Worm (Caenorhabditis elegans) whole organism, young adult: Measurements from ENCODE around the gene T05A7.7.

Source experiments
- B0019.2 ChIP-seq: fragments of 200-800 bp; sonication (Bioruptor generic); conservative IDR thresholded peaks from 2 replicates; pipeline ENCODE4 v1.3.6; 2022; ENCODE audit warnings: missing genetic modification reagents, missing genetic modification characterization, missing compliant biosample characterization
- B0261.1 ChIP-seq: sonication (generic microtip); optimal IDR thresholded peaks from 2 replicates; lab custom pipeline; 2016; ENCODE audit warnings: mild to moderate bottlenecking, missing genetic modification characterization, moderate library complexity, missing compliant biosample characterization
- B0336.3 ChIP-seq: fragments of 200-800 bp; sonication (Bioruptor generic); IDR thresholded peaks from 2 replicates; pipeline ENCODE4 v1.3.6; 2022; ENCODE audit warnings: missing genetic modification characterization, missing compliant biosample characterization
- F39B2.1 ChIP-seq: fragments of 200-800 bp; sonication (Bioruptor generic); IDR thresholded peaks from 2 replicates; pipeline ENCODE4 v1.3.6; 2022; ENCODE audit warnings: missing genetic modification reagents, missing genetic modification characterization, missing compliant biosample characterization
- F57A8.1 ChIP-seq: fragments of 200-800 bp; sonication (Bioruptor generic); optimal IDR thresholded peaks from 2 replicates; lab custom pipeline; 2018; ENCODE audit warnings: mild to moderate bottlenecking, missing genetic modification characterization, moderate library complexity, missing compliant biosample characterization
- T07F8.4 ChIP-seq: sonication (generic microtip); optimal IDR thresholded peaks from 2 replicates; lab custom pipeline; 2016; ENCODE audit warnings: mild to moderate bottlenecking, missing genetic modification characterization, moderate library complexity, missing compliant biosample characterization
- T26A5.8 ChIP-seq: sonication (generic microtip); optimal IDR thresholded peaks from 2 replicates; lab custom pipeline; 2016; ENCODE audit warnings: missing genetic modification characterization, missing compliant biosample characterization
- Y79H2A.3 ChIP-seq: fragments of 200-800 bp; sonication (Bioruptor generic); conservative IDR thresholded peaks from 2 replicates; pipeline ENCODE4 v1.3.6; 2022; ENCODE audit warnings: missing genetic modification reagents, missing genetic modification characterization, missing compliant biosample characterization
- Y95B8A.8 ChIP-seq: fragments of 200-800 bp; sonication (Bioruptor generic); IDR thresholded peaks from 2 replicates; pipeline ENCODE4 v1.3.6; 2022; ENCODE audit warnings: missing genetic modification reagents, missing genetic modification characterization, missing compliant biosample characterization
- ama-1 ChIP-seq, 3 experiments: fragments of 150-350 bp in 1 of 3; sonication (generic microtip) in 2 of 3; optimal IDR thresholded peaks; 2 replicates each; lab custom pipeline; 2014 to 2018; ENCODE audit warnings: missing biosample characterization in 2 of 3, missing genetic modification characterization in 2 of 3, missing genetic modification reagents in 2 of 3
- attf-5 ChIP-seq: fragments of 200-800 bp; sonication (Bioruptor generic); optimal IDR thresholded peaks from 2 replicates; lab custom pipeline; 2018; ENCODE audit warnings: mild to moderate bottlenecking, missing genetic modification characterization, missing compliant biosample characterization
- ccch-3 ChIP-seq: fragments of 200-800 bp; sonication (Bioruptor generic); optimal IDR thresholded peaks from 2 replicates; lab custom pipeline; 2018; ENCODE audit warnings: mild to moderate bottlenecking, missing genetic modification characterization, missing compliant biosample characterization
- cebp-1 ChIP-seq, 2 experiments: fragments of 200-800 bp in 1 of 2; sonication (Bioruptor generic) in 1 of 2; sonication (generic microtip) in 1 of 2; IDR thresholded peaks in 1 of 2; optimal IDR thresholded peaks in 1 of 2; 2 replicates each; pipeline versions ENCODE4 v1.3.6 to Lab custom; 2017 to 2022; ENCODE audit warnings: missing compliant biosample characterization in 2 of 2, missing genetic modification characterization in 2 of 2, mild to moderate bottlenecking in 1 of 2, missing genetic modification reagents in 1 of 2, moderate library complexity in 1 of 2
- die-1 ChIP-seq: sonication (generic microtip); optimal IDR thresholded peaks from 2 replicates; lab custom pipeline; 2016; ENCODE audit warnings: missing genotype, mild to moderate bottlenecking, missing genetic modification characterization, missing compliant biosample characterization
- dpff-1 ChIP-seq: sonication (generic microtip); optimal IDR thresholded peaks from 2 replicates; lab custom pipeline; 2017; ENCODE audit warnings: mild to moderate bottlenecking, missing genetic modification characterization, missing compliant biosample characterization
- dpl-1 ChIP-seq: fragments of 150-350 bp; optimal IDR thresholded peaks from 2 replicates; lab custom pipeline; 2014; ENCODE audit warnings: missing biosample characterization, missing genetic modification reagents, missing genetic modification characterization
- efl-1 ChIP-seq: fragments of 150-350 bp; optimal IDR thresholded peaks from 2 replicates; lab custom pipeline; 2014; ENCODE audit warnings: missing biosample characterization, missing genetic modification reagents, missing genetic modification characterization
- egrh-3 ChIP-seq: fragments of 200-800 bp; sonication (Bioruptor generic); IDR thresholded peaks from 2 replicates; pipeline ENCODE4 v1.3.6; 2022; ENCODE audit warnings: missing genetic modification reagents, missing genetic modification characterization, missing compliant biosample characterization
- gei-17 ChIP-seq: fragments of 200-800 bp; sonication (Bioruptor generic); optimal IDR thresholded peaks from 2 replicates; lab custom pipeline; 2018; ENCODE audit warnings: mild to moderate bottlenecking, missing genetic modification characterization, missing compliant biosample characterization
- hmg-1.2 ChIP-seq: fragments of 200-800 bp; sonication (Bioruptor generic); IDR thresholded peaks from 2 replicates; pipeline ENCODE4 v1.3.6; 2022; ENCODE audit warnings: missing genetic modification reagents, missing genetic modification characterization, missing compliant biosample characterization
- hsf-1 ChIP-seq: fragments of 200-800 bp; sonication (Bioruptor generic); IDR thresholded peaks from 2 replicates; pipeline ENCODE4 v1.3.6; 2022; ENCODE audit warnings: missing genetic modification reagents, missing genetic modification characterization, missing compliant biosample characterization
- let-607 ChIP-seq, 2 experiments: fragments of 200-800 bp in 1 of 2; sonication (Bioruptor generic) in 1 of 2; sonication (generic microtip) in 1 of 2; optimal IDR thresholded peaks; 2 replicates each; lab custom pipeline; 2016 to 2018; ENCODE audit warnings: mild to moderate bottlenecking in 2 of 2, missing compliant biosample characterization in 2 of 2, missing genetic modification characterization in 2 of 2, moderate library complexity in 2 of 2, missing genotype in 1 of 2
- lin-35 ChIP-seq, 3 experiments: fragments of 150-350 bp in 2 of 3; sonication (generic microtip) in 1 of 3; optimal IDR thresholded peaks; 2 replicates each; lab custom pipeline; 2014 to 2018; ENCODE audit warnings: missing biosample characterization in 3 of 3, missing genetic modification characterization in 3 of 3, missing genetic modification reagents in 3 of 3
- lin-40 ChIP-seq: sonication (generic microtip); optimal IDR thresholded peaks from 2 replicates; lab custom pipeline; 2016; ENCODE audit warnings: missing genetic modification characterization, mild to moderate bottlenecking, missing compliant biosample characterization, missing genotype, missing genetic modification reagents
- madf-6 ChIP-seq: fragments of 200-800 bp; sonication (Bioruptor generic); IDR thresholded peaks from 2 replicates; pipeline ENCODE4 v1.3.6; 2022; ENCODE audit warnings: missing genetic modification reagents, missing genetic modification characterization, missing compliant biosample characterization
- mcd-1 ChIP-seq: fragments of 200-800 bp; sonication (Bioruptor generic); IDR thresholded peaks from 2 replicates; pipeline ENCODE4 v1.3.6; 2022; ENCODE audit warnings: missing genetic modification reagents, missing genetic modification characterization, missing compliant biosample characterization
- mel-28 ChIP-seq: sonication (generic microtip); optimal IDR thresholded peaks from 2 replicates; lab custom pipeline; 2016; ENCODE audit warnings: borderline replicate concordance, mild to moderate bottlenecking, missing genetic modification characterization, missing compliant biosample characterization
- nhr-179 ChIP-seq: sonication (generic microtip); optimal IDR thresholded peaks from 2 replicates; lab custom pipeline; 2016; ENCODE audit warnings: mild to moderate bottlenecking, missing genetic modification characterization, missing compliant biosample characterization
- repo-1 ChIP-seq: sonication (generic microtip); optimal IDR thresholded peaks from 2 replicates; lab custom pipeline; 2017; ENCODE audit warnings: mild to moderate bottlenecking, missing genetic modification characterization, missing compliant biosample characterization
- snpc-1.1 ChIP-seq: sonication (generic microtip); optimal IDR thresholded peaks from 2 replicates; lab custom pipeline; 2017; ENCODE audit warnings: missing genetic modification characterization, mild to moderate bottlenecking, missing compliant biosample characterization, antibody characterized with exemption, moderate library complexity, missing genotype, missing genetic modification reagents; ENCODE audit not compliant: insufficient read depth
- snpc-3.4 ChIP-seq: sonication (generic microtip); optimal IDR thresholded peaks from 2 replicates; lab custom pipeline; 2017; ENCODE audit warnings: missing genetic modification characterization, mild to moderate bottlenecking, missing compliant biosample characterization, antibody characterized with exemption, moderate library complexity, missing genotype, missing genetic modification reagents
- unc-130 ChIP-seq: sonication (generic microtip); optimal IDR thresholded peaks from 2 replicates; lab custom pipeline; 2016; ENCODE audit warnings: missing genetic modification reagents, missing genetic modification characterization, missing compliant biosample characterization
- xnd-1 ChIP-seq: sonication (generic microtip); optimal IDR thresholded peaks from 2 replicates; lab custom pipeline; 2016; ENCODE audit warnings: missing genotype, missing genetic modification reagents, missing genetic modification characterization, missing compliant biosample characterization
- zim-3 ChIP-seq: sonication (generic microtip); optimal IDR thresholded peaks from 2 replicates; lab custom pipeline; 2017; ENCODE audit warnings: mild to moderate bottlenecking, missing genetic modification characterization, moderate library complexity, missing compliant biosample characterization
- ztf-25 ChIP-seq: fragments of 200-800 bp; sonication (Bioruptor generic); IDR thresholded peaks from 2 replicates; pipeline ENCODE4 v1.3.6; 2022; ENCODE audit warnings: missing genetic modification reagents, missing genetic modification characterization, missing compliant biosample characterization
- ztf-6 ChIP-seq: fragments of 200-800 bp; sonication (Bioruptor generic); IDR thresholded peaks from 2 replicates; pipeline ENCODE4 v1.3.6; 2022; ENCODE audit warnings: missing genetic modification reagents, missing genetic modification characterization, missing compliant biosample characterization

Gene T05A7.7

DNA sequence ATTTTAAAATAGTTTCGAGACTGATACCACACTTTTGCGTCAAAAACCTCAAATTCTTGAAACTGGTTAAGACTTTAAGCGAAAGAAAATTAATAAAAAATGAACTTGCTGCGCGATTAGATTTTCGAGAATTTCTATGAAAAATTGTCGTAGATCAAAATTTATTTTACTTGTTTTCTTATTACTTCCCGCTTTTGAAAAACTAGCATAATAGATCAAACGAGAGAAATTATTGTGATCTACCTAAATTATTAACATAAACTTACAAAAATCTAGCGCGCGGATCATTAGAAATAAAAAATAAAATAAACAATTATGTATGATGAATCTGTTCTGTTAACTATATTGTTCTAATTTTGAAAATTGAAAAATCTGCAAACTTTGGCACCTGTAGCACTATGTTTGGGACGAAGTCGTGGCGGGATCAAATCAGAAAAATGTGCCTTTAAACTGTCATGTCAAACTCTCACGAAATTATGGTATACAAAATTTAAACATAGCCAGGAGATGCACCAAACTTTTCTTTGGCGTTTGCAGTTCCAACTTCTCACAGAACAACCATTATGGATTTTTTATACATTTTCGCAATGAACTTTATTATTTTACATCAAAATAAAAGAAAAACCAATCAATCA, 45.6 kb upstream of the T05A7.7 start:
- no peak for TF ChIP-seq nhr-179 (tag; lab: Kevin White, UChicago)
- TF ChIP-seq Y95B8A.8 (GFP tag; lab: Robert Waterston, UW): no peak
- TF ChIP-seq unc-130 (GFP tag; lab: Kevin White, UChicago): peak; percentile 3
- TF ChIP-seq dpl-1 (GFP tag; lab: Kevin White, UChicago): peak; percentile 33
- TF ChIP-seq F39B2.1 (GFP tag; lab: Robert Waterston, UW): no peak
- TF ChIP-seq snpc-3.4: no peak
- no peak for TF ChIP-seq Y79H2A.3 (GFP tag; lab: Robert Waterston, UW)
- no peak for TF ChIP-seq ztf-6
- no peak for TF ChIP-seq mcd-1 (GFP tag; lab: Robert Waterston, UW)
- TF ChIP-seq repo-1 (tag; lab: Kevin White, UChicago): no peak
- peak; percentile 86; the same call in 1 of the 2 replicates for TF ChIP-seq madf-6 (GFP tag; lab: Robert Waterston, UW)
- TF ChIP-seq hsf-1: no peak
- TF ChIP-seq die-1: no peak
- peak; percentile 18 for TF ChIP-seq ama-1 (optimal IDR thresholded peaks at IDR 0.05; lab: Kevin White, UChicago)
- TF ChIP-seq ama-1 (GFP tag; optimal IDR thresholded peaks at IDR 0.05; lab: Kevin White, UChicago): no peak
- TF ChIP-seq xnd-1 (tag; lab: Kevin White, UChicago): no peak
- TF ChIP-seq snpc-1.1 (tag; lab: Kevin White, UChicago): no peak
- no peak for TF ChIP-seq F57A8.1 (GFP tag; lab: Kevin White, UChicago)
- TF ChIP-seq ztf-25 (GFP tag; lab: Robert Waterston, UW): no peak
- peak in 1 of 3 experiments; percentile 12 for TF ChIP-seq lin-35 (GFP tag; optimal IDR thresholded peaks at IDR 0.05; lab: Kevin White, UChicago)
- no peak for TF ChIP-seq T26A5.8 (tag; lab: Kevin White, UChicago)
- TF ChIP-seq T07F8.4 (tag; lab: Kevin White, UChicago): no peak
- TF ChIP-seq gei-17 (GFP tag; lab: Kevin White, UChicago): no peak
- peak; percentile 76 for TF ChIP-seq efl-1 (GFP tag; lab: Kevin White, UChicago)
- no peak for TF ChIP-seq dpff-1 (tag; lab: Kevin White, UChicago)
- TF ChIP-seq B0019.2 (GFP tag; lab: Robert Waterston, UW): no peak
- TF ChIP-seq ccch-3: no peak
- TF ChIP-seq B0261.1 (tag; lab: Kevin White, UChicago): no peak
- TF ChIP-seq lin-40: no peak
- TF ChIP-seq B0336.3 (GFP tag; lab: Robert Waterston, UW): no peak
- TF ChIP-seq egrh-3: no peak
- TF ChIP-seq mel-28: no peak

DNA sequence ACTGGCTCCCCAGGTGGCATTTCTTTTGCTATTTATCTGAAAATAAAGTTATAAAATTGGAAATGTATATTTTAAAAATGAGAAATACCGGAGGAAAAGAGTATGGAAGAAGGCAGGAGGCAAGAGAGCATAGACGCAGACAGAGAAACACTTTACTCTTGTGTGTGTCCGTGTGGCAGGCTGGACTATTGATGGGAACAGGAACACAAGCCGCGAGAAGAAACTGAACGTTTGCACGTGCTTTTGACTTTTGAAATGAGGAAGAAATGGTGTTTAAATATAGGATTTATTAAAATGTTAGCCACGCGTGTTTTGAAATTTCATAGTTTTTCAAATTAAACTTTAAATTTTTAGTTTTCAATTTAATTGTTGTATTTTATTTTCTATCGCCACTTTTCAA, 44.8 kb upstream of the T05A7.7 start, which contains the start of gene F10G7.10:
TSS of gene F10G7.10 (minus strand) at position 145 of the 400 bp plus-strand sequence.
- TF ChIP-seq let-607 (tag; optimal IDR thresholded peaks at IDR 0.05; lab: Kevin White, UChicago) (no peak), cebp-1 (GFP tag; IDR thresholded peaks at IDR 0.05; lab: Robert Waterston, UW) (no peak), cebp-1 (tag; optimal IDR thresholded peaks at IDR 0.05; lab: Kevin White, UChicago) (peak; percentile 62), zim-3 (tag; lab: Kevin White, UChicago) (no peak), hsf-1 (no peak), attf-5 (GFP tag; lab: Kevin White, UChicago) (peak; percentile 46), hmg-1.2 (peak; percentile 35; the same call in 1 of the 2 replicates)
